Fruit fly (Drosophila melanogaster) Kc167 (cell line): ENCODE results near the gene CG31300.

Source experiments
- Myc ChIP-seq: fragments of >200 bp; optimal IDR thresholded peaks from 2 replicates; lab custom pipeline; 2017; ENCODE audit warnings: missing external identifiers
- insv ChIP-seq: fragments of >200 bp; optimal IDR thresholded peaks from 3 replicates; lab custom pipeline; 2018; ENCODE audit warnings: missing external identifiers
- ttk ChIP-seq: sonication (Bioruptor generic); optimal IDR thresholded peaks from 2 replicates; lab custom pipeline; 2017; ENCODE audit warnings: missing external identifiers

- TF ChIP-seq ttk (lab: Kevin White, UChicago) (no peak), Myc (lab: Kevin White, UChicago) (no peak), insv (no peak)
These were observed 16.1 kb downstream of the CG31300 start, which contains the start of gene CG31288 for dm6 chr3R:25299507-25299964.
